Worm (Caenorhabditis elegans) whole organism, midembryonic: Measurements from ENCODE around the gene F08H9.4.

Source experiments
- cog-1 ChIP-seq: sonication (generic microtip); optimal IDR thresholded peaks from 2 replicates; lab custom pipeline; 2016; ENCODE audit warnings: missing genetic modification characterization, missing compliant biosample characterization
- flt-1 ChIP-seq: fragments of 200-800 bp; sonication (Bioruptor generic); IDR thresholded peaks from 2 replicates; pipeline ENCODE4 v1.3.6; 2022; ENCODE audit warnings: missing genetic modification characterization, missing compliant biosample characterization
- klf-2 ChIP-seq: fragments of 200-800 bp; sonication (Bioruptor generic); conservative IDR thresholded peaks from 2 replicates; pipeline ENCODE4 v1.3.6; 2022; ENCODE audit warnings: missing genetic modification reagents, missing genetic modification characterization, missing compliant biosample characterization
- med-1 ChIP-seq: sonication (generic microtip); optimal IDR thresholded peaks from 2 replicates; lab custom pipeline; 2017; ENCODE audit warnings: missing genetic modification characterization, mild to moderate bottlenecking, missing compliant biosample characterization, antibody characterized with exemption, missing genetic modification reagents; ENCODE audit not compliant: insufficient read depth
- ztf-23 ChIP-seq: fragments of 200-800 bp; sonication (Bioruptor generic); IDR thresholded peaks from 2 replicates; pipeline ENCODE4 v1.3.6; 2022; ENCODE audit warnings: missing genetic modification reagents, missing genetic modification characterization, missing compliant biosample characterization
- ztf-29 ChIP-seq: fragments of 200-800 bp; sonication (Bioruptor generic); IDR thresholded peaks from 2 replicates; pipeline ENCODE4 v1.3.6; 2022; ENCODE audit warnings: missing genetic modification reagents, missing genetic modification characterization, missing compliant biosample characterization

- TF ChIP-seq ztf-29 (GFP tag; lab: Robert Waterston, UW), result no peak
- TF ChIP-seq med-1 (GFP tag; lab: Kevin White, UChicago), result no peak
- TF ChIP-seq cog-1 (tag; lab: Kevin White, UChicago), result no peak
- TF ChIP-seq flt-1 (GFP tag; lab: Robert Waterston, UW), result no peak
- TF ChIP-seq ztf-23 (GFP tag; lab: Robert Waterston, UW), result no peak
- TF ChIP-seq klf-2, result no peak
These were observed 25.0 kb downstream of the F08H9.4 start for ce11 chrV:14439236-14439635.
